Fruit fly (Drosophila melanogaster): ENCODE results near the gene COX6AL2.

COX6AL2 gene

dm6 chr3L:18890283-18891175 is 23.4 kb downstream of the COX6AL2 start, which contains the start of gene CG3961 (continued):
- peak; percentile 94 for TF ChIP-seq caup (GFP tag; optimal IDR thresholded peaks at IDR 0.05; ENCODE audit: severe bottlenecking)
- peak; percentile 98 for TF ChIP-seq gsb-n (tag; optimal IDR thresholded peaks at IDR 0.05)
- TF ChIP-seq H2.0 (GFP tag; IDR thresholded peaks at IDR 0.05): peak; percentile 88
- peak; percentile 90 for TF ChIP-seq CG4617 (GFP tag; optimal IDR thresholded peaks at IDR 0.05; ENCODE audit: borderline replicate concordance)
- peak; percentile 56 for TF ChIP-seq CG9797 (GFP tag; optimal IDR thresholded peaks at IDR 0.05)
- TF ChIP-seq hbn (GFP tag; IDR thresholded peaks at IDR 0.05; ENCODE audit: partially characterized antibody): no peak
- no peak for TF ChIP-seq aop (GFP tag; IDR thresholded peaks at IDR 0.05)
- no peak for TF ChIP-seq sc (optimal IDR thresholded peaks at IDR 0.05)
- peak; percentile 99 for TF ChIP-seq sc (GFP tag; optimal IDR thresholded peaks at IDR 0.05)
- peak; percentile 87 for TF ChIP-seq corto (GFP tag; optimal IDR thresholded peaks at IDR 0.05)
- TF ChIP-seq CG16815 (GFP tag; optimal IDR thresholded peaks at IDR 0.05): peak; percentile 97
- TF ChIP-seq NC2α (GFP tag; optimal IDR thresholded peaks at IDR 0.05): peak; percentile 80
- peak; percentile 97 for TF ChIP-seq tap (tag; optimal IDR thresholded peaks at IDR 0.05)
- peak; percentile 81 for TF ChIP-seq NK7.1 (GFP tag; optimal IDR thresholded peaks at IDR 0.05)
- peak; percentile 95 for TF ChIP-seq Lhr (GFP tag; optimal IDR thresholded peaks at IDR 0.05)
- TF ChIP-seq CG4404 (GFP tag; IDR thresholded peaks at IDR 0.05): peak; percentile 89
- no peak for TF ChIP-seq Opbp (GFP tag; IDR thresholded peaks at IDR 0.05; ENCODE audit: partially characterized antibody)
- peak; percentile 90 for TF ChIP-seq CG30020 (tag; optimal IDR thresholded peaks at IDR 0.05)
- peak; percentile 96 for TF ChIP-seq cato (GFP tag; optimal IDR thresholded peaks at IDR 0.05; ENCODE audit: borderline replicate concordance)
- TF ChIP-seq CkIIα-i1 (GFP tag; IDR thresholded peaks at IDR 0.05): no peak
- TF ChIP-seq BEAF-32 (GFP tag; optimal IDR thresholded peaks at IDR 0.05): peak; percentile 18
- peak; percentile 83 for TF ChIP-seq CG9609 (GFP tag; optimal IDR thresholded peaks at IDR 0.05)
- TF ChIP-seq chinmo (GFP tag; IDR thresholded peaks at IDR 0.05; ENCODE audit: partially characterized antibody): peak; percentile 82; the same call in 3 of the 4 replicates
- TF ChIP-seq gce (GFP tag; IDR thresholded peaks at IDR 0.05): peak; percentile 74; the same call in 1 of the 3 replicates
- peak; percentile 83; the same call in 2 of the 3 replicates for TF ChIP-seq B-H1 (GFP tag; IDR thresholded peaks at IDR 0.05)
- TF ChIP-seq CG11560 (tag; IDR thresholded peaks at IDR 0.05): peak; percentile 84; the same call in 2 of the 3 replicates
- peak; percentile 83 for TF ChIP-seq ap (GFP tag; IDR thresholded peaks at IDR 0.05)
- TF ChIP-seq dmrt99B (tag; optimal IDR thresholded peaks at IDR 0.05): peak; percentile 99
- TF ChIP-seq Awh (GFP tag; IDR thresholded peaks at IDR 0.05): peak; percentile 90; the same call in 1 of the 2 replicates
- peak; percentile 99 for TF ChIP-seq CoRest (tag; optimal IDR thresholded peaks at IDR 0.05)
- TF ChIP-seq sd (tag; optimal IDR thresholded peaks at IDR 0.05): peak; percentile 90
- TF ChIP-seq CG10565 (GFP tag; optimal IDR thresholded peaks at IDR 0.05): peak; percentile 71
- peak; percentile 97 for TF ChIP-seq CG10147 (GFP tag; optimal IDR thresholded peaks at IDR 0.05)
- no peak for TF ChIP-seq unc-4 (GFP tag; IDR thresholded peaks at IDR 0.05; ENCODE audit: partially characterized antibody)
- TF ChIP-seq ERR (GFP tag; optimal IDR thresholded peaks at IDR 0.05): peak; percentile 52
- TF ChIP-seq Dp (GFP tag; optimal IDR thresholded peaks at IDR 0.05): peak; percentile 20
- peak; percentile 93 for TF ChIP-seq fd3F (GFP tag; optimal IDR thresholded peaks at IDR 0.05)
- peak; percentile 99 for TF ChIP-seq gcm (GFP tag; optimal IDR thresholded peaks at IDR 0.05)
- peak; percentile 97 for TF ChIP-seq CG11695 (GFP tag; IDR thresholded peaks at IDR 0.05)
- TF ChIP-seq CG7987 (GFP tag; optimal IDR thresholded peaks at IDR 0.05): peak; percentile 90
- TF ChIP-seq Usf (GFP tag; optimal IDR thresholded peaks at IDR 0.05): peak; percentile 91
- peak; percentile 86 for TF ChIP-seq ems (GFP tag; optimal IDR thresholded peaks at IDR 0.05)
- no peak; the same call in 1 of the 2 replicates for TF ChIP-seq Dip2 (GFP tag; IDR thresholded peaks at IDR 0.05)
- peak; percentile 94 for TF ChIP-seq peb (GFP tag; IDR thresholded peaks at IDR 0.05)
- peak; percentile 83 for TF ChIP-seq CG14050 (GFP tag; IDR thresholded peaks at IDR 0.05)
- TF ChIP-seq GATAe (GFP tag; conservative IDR thresholded peaks at IDR 0.05): peak; percentile 66
- peak; percentile 86; the same call in 1 of the 2 replicates for TF ChIP-seq CG14667 (GFP tag; IDR thresholded peaks at IDR 0.05)

Data from whole organism, embryonic.